Worm (Caenorhabditis elegans) whole organism, L4/young adult: ENCODE data around the gene dmd-5.

Experiments used
- dao-5 ChIP-seq: sonication (generic microtip); optimal IDR thresholded peaks from 2 replicates; lab custom pipeline; 2016; ENCODE audit warnings: missing genotype, missing genetic modification characterization, moderate library complexity, missing compliant biosample characterization
- him-1 ChIP-seq: sonication (generic microtip); optimal IDR thresholded peaks from 2 replicates; lab custom pipeline; 2016; ENCODE audit warnings: missing genotype, missing genetic modification reagents, missing genetic modification characterization, missing compliant biosample characterization

Gene dmd-5

ce11 chrII:5725094-5725493 is 48.9 kb downstream of the dmd-5 start:
- peak; percentile 83 for TF ChIP-seq him-1
- TF ChIP-seq dao-5 (tag; lab: Kevin White, UChicago): no peak
